Worm (Caenorhabditis elegans) whole organism, mixed stage, embryonic: ENCODE results near the gene egl-17.

Source experiments
- M03D4.4 ChIP-seq: sonication (generic microtip); optimal IDR thresholded peaks from 2 replicates; lab custom pipeline; 2017; ENCODE audit warnings: mild to moderate bottlenecking, missing genetic modification characterization, missing compliant biosample characterization
- bed-3 ChIP-seq: fragments of 200-800 bp; sonication (Bioruptor generic); optimal IDR thresholded peaks from 3 replicates; lab custom pipeline; 2018; ENCODE audit warnings: mild to moderate bottlenecking, missing genetic modification characterization, moderate library complexity, missing compliant biosample characterization
- blmp-1 ChIP-seq: fragments of 150-350 bp; optimal IDR thresholded peaks from 2 replicates; lab custom pipeline; 2014; ENCODE audit warnings: missing biosample characterization, missing genetic modification characterization
- ceh-39 ChIP-seq: fragments of 150-350 bp; optimal IDR thresholded peaks from 2 replicates; lab custom pipeline; 2014; ENCODE audit warnings: missing biosample characterization, missing genetic modification characterization
- ceh-43 ChIP-seq: fragments of 200-800 bp; sonication (Bioruptor generic); optimal IDR thresholded peaks from 2 replicates; lab custom pipeline; 2018; ENCODE audit warnings: mild to moderate bottlenecking, missing genetic modification characterization, moderate library complexity, missing compliant biosample characterization
- ceh-83 ChIP-seq: fragments of 200-800 bp; sonication (Bioruptor generic); optimal IDR thresholded peaks from 2 replicates; lab custom pipeline; 2018; ENCODE audit warnings: mild to moderate bottlenecking, missing genetic modification characterization, missing compliant biosample characterization
- ces-1 ChIP-seq: fragments of 150-350 bp; optimal IDR thresholded peaks from 2 replicates; lab custom pipeline; 2014; ENCODE audit warnings: missing biosample characterization, missing genetic modification reagents, missing genetic modification characterization
- cnd-1 ChIP-seq: fragments of 200-800 bp; sonication (Bioruptor generic); optimal IDR thresholded peaks from 2 replicates; lab custom pipeline; 2018; ENCODE audit warnings: mild to moderate bottlenecking, missing genetic modification characterization, missing compliant biosample characterization
- drap-1 ChIP-seq: fragments of 200-800 bp; sonication (Bioruptor generic); optimal IDR thresholded peaks from 3 replicates; lab custom pipeline; 2018; ENCODE audit warnings: mild to moderate bottlenecking, missing genetic modification characterization, missing compliant biosample characterization
- elt-1 ChIP-seq: sonication (generic microtip); optimal IDR thresholded peaks from 2 replicates; lab custom pipeline; 2017; ENCODE audit warnings: missing genetic modification characterization, mild to moderate bottlenecking, missing compliant biosample characterization, antibody characterized with exemption, moderate library complexity, borderline replicate concordance; ENCODE audit not compliant: insufficient read depth
- elt-3 ChIP-seq: fragments of 150-350 bp; optimal IDR thresholded peaks from 2 replicates; lab custom pipeline; 2014; ENCODE audit warnings: missing biosample characterization, missing genetic modification characterization
- flh-1 ChIP-seq: fragments of 200-800 bp; sonication (Bioruptor generic); optimal IDR thresholded peaks from 2 replicates; lab custom pipeline; 2018; ENCODE audit warnings: mild to moderate bottlenecking, missing genetic modification characterization, moderate library complexity, missing compliant biosample characterization
- ham-2 ChIP-seq: fragments of 200-800 bp; sonication (Bioruptor generic); optimal IDR thresholded peaks from 2 replicates; lab custom pipeline; 2018; ENCODE audit warnings: mild to moderate bottlenecking, missing genetic modification characterization, missing compliant biosample characterization
- hlh-1 ChIP-seq: fragments of 150-350 bp; optimal IDR thresholded peaks from 2 replicates; lab custom pipeline; 2014; ENCODE audit warnings: missing biosample characterization, missing genetic modification reagents, missing genetic modification characterization
- lin-13 ChIP-seq: fragments of 150-350 bp; optimal IDR thresholded peaks from 2 replicates; lab custom pipeline; 2014; ENCODE audit warnings: missing biosample characterization, missing genetic modification characterization
- lin-32 ChIP-seq: fragments of 200-800 bp; sonication (Bioruptor generic); optimal IDR thresholded peaks from 2 replicates; lab custom pipeline; 2018; ENCODE audit warnings: mild to moderate bottlenecking, missing genetic modification characterization, missing compliant biosample characterization
- lsy-2 ChIP-seq: fragments of 150-350 bp; optimal IDR thresholded peaks from 2 replicates; lab custom pipeline; 2014; ENCODE audit warnings: missing biosample characterization, missing genetic modification characterization
- mab-5 ChIP-seq: fragments of 150-350 bp; optimal IDR thresholded peaks from 2 replicates; lab custom pipeline; 2014; ENCODE audit warnings: missing biosample characterization, missing genetic modification characterization
- mep-1 ChIP-seq: fragments of 150-350 bp; optimal IDR thresholded peaks from 2 replicates; lab custom pipeline; 2017; ENCODE audit warnings: missing biosample characterization, missing genetic modification reagents, missing genetic modification characterization, inconsistent platforms
- mls-2 ChIP-seq: sonication (generic microtip); optimal IDR thresholded peaks from 2 replicates; lab custom pipeline; 2016; ENCODE audit warnings: mild to moderate bottlenecking, missing genetic modification characterization, moderate library complexity, missing compliant biosample characterization
- nhr-12 ChIP-seq: fragments of 150-350 bp; optimal IDR thresholded peaks from 2 replicates; lab custom pipeline; 2014; ENCODE audit warnings: missing biosample characterization, missing genetic modification characterization
- nhr-2 ChIP-seq: fragments of 150-350 bp; optimal IDR thresholded peaks from 2 replicates; lab custom pipeline; 2014; ENCODE audit warnings: missing biosample characterization, missing genetic modification characterization
- nhr-237 ChIP-seq: fragments of 150-350 bp; optimal IDR thresholded peaks from 2 replicates; lab custom pipeline; 2014; ENCODE audit warnings: missing biosample characterization, missing genetic modification characterization
- nhr-28 ChIP-seq: fragments of 150-350 bp; optimal IDR thresholded peaks from 2 replicates; lab custom pipeline; 2014; ENCODE audit warnings: missing biosample characterization, missing genetic modification characterization
- nhr-76 ChIP-seq: sonication (generic microtip); optimal IDR thresholded peaks from 2 replicates; lab custom pipeline; 2017; ENCODE audit warnings: missing biosample characterization, missing genetic modification characterization
- pha-4 ChIP-seq: fragments of 150-350 bp; optimal IDR thresholded peaks from 2 replicates; lab custom pipeline; 2018; ENCODE audit warnings: missing biosample characterization, missing genetic modification reagents, missing genetic modification characterization
- sem-2 ChIP-seq: fragments of 200-800 bp; sonication (Bioruptor generic); optimal IDR thresholded peaks from 2 replicates; lab custom pipeline; 2018; ENCODE audit warnings: mild to moderate bottlenecking, missing genetic modification characterization, missing compliant biosample characterization
- snpc-4 ChIP-seq: fragments of 150-350 bp; optimal IDR thresholded peaks from 2 replicates; lab custom pipeline; 2014; ENCODE audit warnings: missing biosample characterization, missing genetic modification characterization
- sptf-1 ChIP-seq: sonication (generic microtip); optimal IDR thresholded peaks from 2 replicates; lab custom pipeline; 2017; ENCODE audit warnings: mild to moderate bottlenecking, missing genetic modification characterization, moderate library complexity, missing compliant biosample characterization
- tbx-8 ChIP-seq: fragments of 200-800 bp; sonication (Bioruptor generic); optimal IDR thresholded peaks from 2 replicates; lab custom pipeline; 2018; ENCODE audit warnings: mild to moderate bottlenecking, missing genetic modification characterization, moderate library complexity, missing compliant biosample characterization
- unc-120 ChIP-seq: sonication (generic microtip); optimal IDR thresholded peaks from 2 replicates; lab custom pipeline; 2017; ENCODE audit warnings: missing genetic modification characterization, missing compliant biosample characterization; ENCODE audit not compliant: poor library complexity, severe bottlenecking
- unc-39 ChIP-seq: fragments of 150-350 bp; optimal IDR thresholded peaks from 2 replicates; lab custom pipeline; 2014; ENCODE audit warnings: missing biosample characterization, missing genetic modification characterization
- unc-62 ChIP-seq: fragments of 150-350 bp; optimal IDR thresholded peaks from 2 replicates; lab custom pipeline; 2014; ENCODE audit warnings: missing biosample characterization, missing genetic modification reagents, missing genetic modification characterization
- zip-8 ChIP-seq: fragments of 150-350 bp; optimal IDR thresholded peaks from 2 replicates; lab custom pipeline; 2014; ENCODE audit warnings: missing biosample characterization, missing genetic modification characterization
- ztf-11 ChIP-seq: fragments of 150-350 bp; optimal IDR thresholded peaks from 2 replicates; lab custom pipeline; 2014; ENCODE audit warnings: missing biosample characterization, missing genetic modification characterization

egl-17 gene

DNA sequence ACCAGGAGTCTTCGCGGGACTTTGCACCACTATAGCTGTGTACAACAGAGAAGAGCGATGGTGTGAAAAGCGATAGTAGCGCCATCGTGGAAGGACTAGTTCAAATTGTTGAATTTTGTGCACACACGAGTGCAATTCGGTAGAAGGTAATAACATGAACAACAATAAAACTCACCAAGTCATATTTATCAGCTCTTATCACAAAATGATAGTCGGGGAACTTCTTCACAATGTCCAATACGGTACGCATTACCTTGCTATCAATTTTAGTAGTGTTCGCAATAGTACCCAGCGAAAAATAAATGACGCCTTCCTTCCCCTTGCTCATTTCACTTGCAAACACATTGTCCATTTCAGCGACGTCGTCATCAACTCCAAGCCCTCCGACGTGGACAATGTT is 38.2 kb downstream of the egl-17 start:
- TF ChIP-seq bed-3 (GFP tag; lab: Kevin White, UChicago) = no peak
- TF ChIP-seq mls-2 (tag; lab: Kevin White, UChicago) = no peak
- no peak for TF ChIP-seq hlh-1 (tag; lab: Kevin White, UChicago)
- TF ChIP-seq ces-1 (GFP tag; lab: Kevin White, UChicago) = no peak
- TF ChIP-seq pha-4 (tag; lab: Kevin White, UChicago) = no peak
- no peak for TF ChIP-seq blmp-1 (tag; lab: Kevin White, UChicago)
- no peak for TF ChIP-seq lin-32 (GFP tag; lab: Kevin White, UChicago)
- no peak for TF ChIP-seq nhr-28 (tag; lab: Kevin White, UChicago)
- TF ChIP-seq unc-39 (tag; lab: Kevin White, UChicago) = no peak
- no peak for TF ChIP-seq drap-1 (GFP tag; lab: Kevin White, UChicago)
- no peak for TF ChIP-seq nhr-237
- TF ChIP-seq tbx-8 = no peak
- no peak for TF ChIP-seq nhr-12 (tag; lab: Kevin White, UChicago)
- no peak for TF ChIP-seq ham-2 (GFP tag; lab: Kevin White, UChicago)
- TF ChIP-seq lin-13 (tag; lab: Kevin White, UChicago) = no peak
- no peak for TF ChIP-seq unc-62 (GFP tag; lab: Kevin White, UChicago)
- no peak for TF ChIP-seq M03D4.4 (tag; lab: Kevin White, UChicago)
- TF ChIP-seq elt-1 = no peak

DNA sequence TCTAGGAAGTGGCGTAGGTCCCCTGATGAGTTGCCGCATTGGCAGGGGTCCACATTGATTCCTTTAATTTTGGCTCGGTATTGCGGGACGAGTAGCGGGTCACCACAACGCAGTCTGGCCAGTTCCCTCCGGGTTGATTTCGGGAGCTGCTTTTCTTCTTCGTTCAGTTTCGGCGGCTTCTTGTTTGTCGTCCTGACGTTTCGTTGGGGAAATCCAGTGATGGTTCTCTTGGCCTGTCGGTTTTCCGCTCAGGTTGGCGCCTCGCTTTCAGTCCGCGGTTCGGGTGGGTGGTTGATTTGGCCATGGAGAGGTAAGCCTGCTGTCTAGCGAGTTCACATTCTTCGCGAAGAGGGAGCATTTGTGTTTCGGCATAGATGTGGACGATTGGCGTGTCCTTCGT is 39.3 kb downstream of the egl-17 start:
- TF ChIP-seq sptf-1 = no peak
- no peak for TF ChIP-seq nhr-2 (tag; lab: Kevin White, UChicago)
- no peak for TF ChIP-seq nhr-76 (tag; lab: Kevin White, UChicago)
- TF ChIP-seq ceh-43 (GFP tag; lab: Kevin White, UChicago) = no peak
- TF ChIP-seq drap-1 (GFP tag; lab: Kevin White, UChicago) = no peak
- no peak for TF ChIP-seq ham-2 (GFP tag; lab: Kevin White, UChicago)
- TF ChIP-seq ztf-11 (tag; lab: Kevin White, UChicago) = no peak
- no peak for TF ChIP-seq unc-120 (tag; lab: Kevin White, UChicago)
- no peak for TF ChIP-seq ceh-83
- no peak for TF ChIP-seq sem-2 (GFP tag; lab: Kevin White, UChicago)
- TF ChIP-seq flh-1 (GFP tag; lab: Kevin White, UChicago) = no peak
- no peak for TF ChIP-seq lsy-2 (tag; lab: Kevin White, UChicago)
- TF ChIP-seq ces-1 (GFP tag; lab: Kevin White, UChicago) = no peak

DNA sequence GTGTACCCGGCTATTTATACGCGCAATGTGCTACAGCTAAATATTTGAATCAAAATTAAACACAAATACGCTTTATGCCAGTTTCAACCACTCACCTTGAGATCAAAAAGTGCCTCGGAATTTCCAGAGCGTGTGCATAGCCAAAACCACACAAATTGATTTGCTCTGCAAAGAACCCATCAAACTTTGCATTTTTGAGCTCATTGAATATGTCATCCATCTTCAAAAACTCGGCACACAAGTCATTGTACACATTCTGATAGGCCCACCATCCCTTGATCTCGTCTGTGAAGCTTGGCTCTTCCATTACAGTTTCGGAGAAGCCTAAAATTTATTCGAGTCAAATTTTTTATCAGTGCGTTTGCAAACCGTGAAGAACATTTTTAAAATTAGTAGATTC is 39.9 kb downstream of the egl-17 start:
- TF ChIP-seq blmp-1 (tag; lab: Kevin White, UChicago) = no peak
- no peak for TF ChIP-seq unc-39 (tag; lab: Kevin White, UChicago)
- TF ChIP-seq mab-5 (tag; lab: Kevin White, UChicago) = no peak
- TF ChIP-seq unc-62 (GFP tag; lab: Kevin White, UChicago) = no peak
- no peak for TF ChIP-seq lsy-2 (tag; lab: Kevin White, UChicago)
- TF ChIP-seq nhr-237 = no peak
- TF ChIP-seq lin-32 (GFP tag; lab: Kevin White, UChicago) = no peak
- TF ChIP-seq ces-1 (GFP tag; lab: Kevin White, UChicago) = no peak
- no peak for TF ChIP-seq ceh-43 (GFP tag; lab: Kevin White, UChicago)
- TF ChIP-seq hlh-1 (tag; lab: Kevin White, UChicago) = no peak
- no peak for TF ChIP-seq mep-1 (tag; lab: Kevin White, UChicago)
- TF ChIP-seq nhr-76 (tag; lab: Kevin White, UChicago) = no peak
- no peak for TF ChIP-seq ceh-83
- TF ChIP-seq cnd-1 (tag; lab: Kevin White, UChicago) = no peak
- TF ChIP-seq ham-2 (GFP tag; lab: Kevin White, UChicago) = no peak
- TF ChIP-seq elt-1 = no peak

DNA sequence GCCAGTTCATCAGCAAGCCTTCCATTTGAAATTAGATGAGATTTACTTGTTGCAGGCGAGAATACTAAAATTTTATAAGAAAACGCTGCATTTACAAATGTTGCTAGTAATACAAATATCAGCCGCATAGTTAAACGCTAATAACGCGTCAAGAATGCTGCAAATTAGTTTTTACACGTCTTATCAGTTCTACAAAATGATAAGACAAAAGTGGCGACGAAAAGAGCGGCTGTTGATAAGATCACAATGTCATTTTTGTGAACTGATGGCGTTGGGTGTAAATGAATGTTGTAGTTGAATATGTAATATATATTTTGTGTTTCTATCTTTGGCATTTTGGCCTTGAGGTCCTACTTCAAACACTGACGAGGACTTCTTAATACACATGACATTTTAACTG is 40.5 kb downstream of the egl-17 start, which contains the start of gene ugt-46:
Gene ugt-46 (minus strand): TSS at position 279 of the 400 bp plus-strand sequence.
- TF ChIP-seq ztf-11 (tag; lab: Kevin White, UChicago) (no peak), ham-2 (GFP tag; lab: Kevin White, UChicago) (no peak), lin-32 (GFP tag; lab: Kevin White, UChicago) (no peak), snpc-4 (tag; lab: Kevin White, UChicago) (no peak), pha-4 (tag; lab: Kevin White, UChicago) (no peak), ceh-39 (tag; lab: Kevin White, UChicago) (no peak), ceh-43 (GFP tag; lab: Kevin White, UChicago) (no peak), sem-2 (GFP tag; lab: Kevin White, UChicago) (no peak), nhr-28 (tag; lab: Kevin White, UChicago) (no peak), elt-3 (no peak), zip-8 (tag; lab: Kevin White, UChicago) (no peak), mls-2 (tag; lab: Kevin White, UChicago) (no peak), elt-1 (no peak), tbx-8 (no peak)
- TF ChIP-seq, all 35 proteins: peak for 0
